Fruit fly (Drosophila melanogaster) whole organism, embryonic: ENCODE results near the gene Spt3.

Experiments used
- Ada2b ChIP-seq: fragments of 200-800 bp; sonication (Bioruptor generic); IDR thresholded peaks from 2 replicates; pipeline ENCODE4 v1.3.6; 2022; ENCODE audit warnings: missing biosample characterization, missing genetic modification characterization
- Atf6 ChIP-seq: fragments of 200-800 bp; sonication (Bioruptor generic); IDR thresholded peaks from 2 replicates; pipeline ENCODE4 v1.3.6; 2022; ENCODE audit warnings: missing biosample characterization, missing genetic modification characterization
- BtbVII ChIP-seq: fragments of 200-800 bp; sonication (Bioruptor generic); optimal IDR thresholded peaks from 3 replicates; lab custom pipeline; 2017; ENCODE audit warnings: missing biosample characterization, mild to moderate bottlenecking, missing genetic modification characterization
- CG10274 ChIP-seq: fragments of 200-800 bp; sonication (Bioruptor generic); optimal IDR thresholded peaks from 3 replicates; lab custom pipeline; 2017; ENCODE audit warnings: missing biosample characterization, mild to moderate bottlenecking, missing genetic modification characterization
- CG11456 ChIP-seq: fragments of 200-800 bp; sonication (Bioruptor generic); IDR thresholded peaks from 3 replicates; pipeline ENCODE4 v1.3.6; 2022; ENCODE audit warnings: missing biosample characterization, missing genetic modification characterization
- CG12155 ChIP-seq: fragments of 200-800 bp; sonication (Bioruptor generic); optimal IDR thresholded peaks from 3 replicates; lab custom pipeline; 2016; ENCODE audit warnings: missing biosample characterization, missing genetic modification characterization
- CG14667 ChIP-seq: fragments of 200-800 bp; sonication (Bioruptor generic); IDR thresholded peaks from 2 replicates; pipeline ENCODE4 v1.3.6; 2022; ENCODE audit warnings: missing biosample characterization, missing genetic modification characterization
- CG15269 ChIP-seq: fragments of 200-800 bp; sonication (Bioruptor generic); optimal IDR thresholded peaks from 2 replicates; lab custom pipeline; 2018; ENCODE audit warnings: missing biosample characterization, mild to moderate bottlenecking, missing genetic modification characterization, moderate library complexity
- CG17802 ChIP-seq: fragments of 200-800 bp; sonication (Bioruptor generic); optimal IDR thresholded peaks from 2 replicates; lab custom pipeline; 2018; ENCODE audit warnings: missing biosample characterization, mild to moderate bottlenecking, missing genetic modification characterization, moderate library complexity
- CG18011 ChIP-seq: fragments of 200-800 bp; sonication (Bioruptor generic); optimal IDR thresholded peaks from 2 replicates; lab custom pipeline; 2017; ENCODE audit warnings: missing biosample characterization, missing genetic modification characterization, mild to moderate bottlenecking, moderate library complexity, missing genotype
- CG2129 ChIP-seq: fragments of 200-800 bp; sonication (Bioruptor generic); IDR thresholded peaks from 2 replicates; pipeline ENCODE4 v1.3.6; 2022; ENCODE audit warnings: missing biosample characterization, missing genetic modification characterization; ENCODE audit not compliant: partially characterized antibody
- CG2199 ChIP-seq: fragments of 200-800 bp; sonication (Bioruptor generic); IDR thresholded peaks from 3 replicates; pipeline ENCODE4 v1.3.6; 2022; ENCODE audit warnings: missing biosample characterization, missing genetic modification characterization
- CG30431 ChIP-seq: fragments of 200-800 bp; sonication (Bioruptor generic); optimal IDR thresholded peaks from 2 replicates; lab custom pipeline; 2017; ENCODE audit warnings: missing biosample characterization, missing genetic modification characterization
- CG32772 ChIP-seq: fragments of 200-800 bp; sonication (Bioruptor generic); IDR thresholded peaks from 2 replicates; pipeline ENCODE4 v1.3.6; 2022; ENCODE audit warnings: missing biosample characterization, missing genetic modification characterization
- CG3847 ChIP-seq: fragments of 200-800 bp; sonication (Bioruptor generic); IDR thresholded peaks from 2 replicates; pipeline ENCODE4 v1.3.6; 2022; ENCODE audit warnings: missing biosample characterization, missing genetic modification characterization
- CG5180 ChIP-seq: fragments of 200-800 bp; sonication (Bioruptor generic); optimal IDR thresholded peaks from 3 replicates; lab custom pipeline; 2017; ENCODE audit warnings: missing biosample characterization, missing genetic modification characterization, mild to moderate bottlenecking, moderate library complexity, missing genetic modification reagents
- CG7839 ChIP-seq: fragments of 200-800 bp; sonication (Bioruptor generic); optimal IDR thresholded peaks from 3 replicates; lab custom pipeline; 2018; ENCODE audit warnings: missing biosample characterization, mild to moderate bottlenecking, missing genetic modification characterization, moderate library complexity
- CG7987 ChIP-seq: fragments of 200-800 bp; sonication (Bioruptor generic); optimal IDR thresholded peaks from 2 replicates; lab custom pipeline; 2018; ENCODE audit warnings: missing biosample characterization, mild to moderate bottlenecking, missing genetic modification characterization, moderate library complexity
- CG8944 ChIP-seq: fragments of 200-800 bp; sonication (Bioruptor generic); optimal IDR thresholded peaks from 3 replicates; lab custom pipeline; 2016; ENCODE audit warnings: missing biosample characterization, missing genetic modification characterization
- CoRest ChIP-seq: fragments of 200-800 bp; sonication (Bioruptor generic); optimal IDR thresholded peaks from 3 replicates; lab custom pipeline; 2018; ENCODE audit warnings: missing biosample characterization, mild to moderate bottlenecking, missing genetic modification characterization, moderate library complexity
- Fer2 ChIP-seq: fragments of 200-800 bp; sonication (Bioruptor generic); optimal IDR thresholded peaks from 2 replicates; lab custom pipeline; 2018; ENCODE audit warnings: missing biosample characterization, mild to moderate bottlenecking, missing genetic modification characterization, moderate library complexity
- Hmx ChIP-seq: fragments of 200-800 bp; sonication (Bioruptor generic); optimal IDR thresholded peaks from 2 replicates; lab custom pipeline; 2016; ENCODE audit warnings: missing biosample characterization, missing genetic modification characterization
- Hr3 ChIP-seq: fragments of 200-800 bp; sonication (Bioruptor generic); optimal IDR thresholded peaks from 3 replicates; lab custom pipeline; 2016; ENCODE audit warnings: missing biosample characterization, missing genetic modification characterization
- Lhr ChIP-seq: fragments of 200-800 bp; sonication (Bioruptor generic); optimal IDR thresholded peaks from 3 replicates; lab custom pipeline; 2017; ENCODE audit warnings: mild to moderate bottlenecking, missing biosample characterization, missing genetic modification reagents, missing genetic modification characterization
- Lim3 ChIP-seq: fragments of 200-800 bp; sonication (Bioruptor generic); IDR thresholded peaks from 2 replicates; pipeline ENCODE4 v1.3.6; 2022; ENCODE audit warnings: missing biosample characterization, missing genetic modification characterization
- Myb ChIP-seq: fragments of 200-800 bp; sonication (Bioruptor generic); optimal IDR thresholded peaks from 2 replicates; lab custom pipeline; 2016; ENCODE audit warnings: missing biosample characterization, missing genetic modification characterization
- NFAT ChIP-seq: fragments of 200-800 bp; sonication (Bioruptor generic); IDR thresholded peaks from 2 replicates; pipeline ENCODE4 v1.3.6; 2022; ENCODE audit warnings: missing biosample characterization, missing genetic modification characterization
- Oaz ChIP-seq: fragments of 200-800 bp; sonication (Bioruptor generic); IDR thresholded peaks from 2 replicates; pipeline ENCODE4 v1.3.6; 2022; ENCODE audit warnings: missing biosample characterization, missing genetic modification characterization
- Poxn ChIP-seq: fragments of 200-800 bp; sonication (Bioruptor generic); IDR thresholded peaks from 2 replicates; pipeline ENCODE4 v1.3.6; 2022; ENCODE audit warnings: missing biosample characterization, missing genetic modification characterization
- Rfx ChIP-seq: fragments of 200-800 bp; sonication (Bioruptor generic); IDR thresholded peaks from 2 replicates; pipeline ENCODE4 v1.3.6; 2022; ENCODE audit warnings: missing biosample characterization, missing genetic modification characterization
- Sox102F ChIP-seq: fragments of 200-800 bp; sonication (Bioruptor generic); optimal IDR thresholded peaks from 2 replicates; lab custom pipeline; 2018; ENCODE audit warnings: missing biosample characterization, mild to moderate bottlenecking, missing genetic modification characterization, moderate library complexity
- Taf1 ChIP-seq: fragments of 200-800 bp; sonication (Bioruptor generic); IDR thresholded peaks from 2 replicates; pipeline ENCODE4 v1.3.6; 2022; ENCODE audit warnings: missing biosample characterization, missing genetic modification characterization
- Tbp ChIP-seq: fragments of >200 bp; optimal IDR thresholded peaks from 2 replicates; lab custom pipeline; 2018; ENCODE audit warnings: missing biosample characterization, missing genetic modification characterization
- Xrp1 ChIP-seq: fragments of 200-800 bp; sonication (Bioruptor generic); IDR thresholded peaks from 2 replicates; pipeline ENCODE4 v1.3.6; 2022; ENCODE audit warnings: missing biosample characterization, missing genetic modification characterization
- abd-A ChIP-seq: fragments of 200-800 bp; sonication (Bioruptor generic); optimal IDR thresholded peaks from 3 replicates; lab custom pipeline; 2019; ENCODE audit warnings: missing biosample characterization, mild to moderate bottlenecking, missing genetic modification characterization, moderate library complexity
- ap ChIP-seq: fragments of 200-800 bp; sonication (Bioruptor generic); IDR thresholded peaks from 2 replicates; pipeline ENCODE4 v1.3.6; 2022; ENCODE audit warnings: missing biosample characterization, missing genetic modification characterization
- bigmax ChIP-seq: fragments of 200-800 bp; sonication (Bioruptor generic); optimal IDR thresholded peaks from 2 replicates; lab custom pipeline; 2018; ENCODE audit warnings: missing biosample characterization, mild to moderate bottlenecking, missing genetic modification characterization
- bowl ChIP-seq: fragments of 200-800 bp; sonication (Bioruptor generic); IDR thresholded peaks from 2 replicates; pipeline ENCODE4 v1.3.6; 2022; ENCODE audit warnings: missing biosample characterization, missing genetic modification characterization
- esg ChIP-seq: fragments of 200-800 bp; sonication (Bioruptor generic); conservative IDR thresholded peaks from 2 replicates; pipeline ENCODE4 v1.3.6; 2022; ENCODE audit warnings: missing biosample characterization, missing genetic modification characterization
- exex ChIP-seq: fragments of 200-800 bp; sonication (Bioruptor generic); optimal IDR thresholded peaks from 4 replicates; lab custom pipeline; 2018; ENCODE audit warnings: missing biosample characterization, mild to moderate bottlenecking, missing genetic modification characterization, moderate library complexity
- fd102C ChIP-seq: fragments of 200-800 bp; sonication (Bioruptor generic); optimal IDR thresholded peaks from 2 replicates; lab custom pipeline; 2018; ENCODE audit warnings: missing biosample characterization, mild to moderate bottlenecking, missing genetic modification characterization, moderate library complexity
- hb ChIP-seq: fragments of 200-800 bp; sonication (Bioruptor generic); IDR thresholded peaks from 3 replicates; pipeline ENCODE4 v1.3.6; 2022; ENCODE audit warnings: missing biosample characterization, missing genetic modification characterization; ENCODE audit not compliant: partially characterized antibody
- hth ChIP-seq: fragments of >200 bp; optimal IDR thresholded peaks from 2 replicates; lab custom pipeline; 2017; ENCODE audit warnings: inconsistent platforms
- lmd ChIP-seq: fragments of 200-800 bp; sonication (Bioruptor generic); IDR thresholded peaks from 2 replicates; pipeline ENCODE4 v1.3.6; 2022; ENCODE audit warnings: missing biosample characterization, missing genetic modification characterization
- mirr ChIP-seq: fragments of 200-800 bp; sonication (Bioruptor generic); optimal IDR thresholded peaks from 3 replicates; lab custom pipeline; 2018; ENCODE audit warnings: missing biosample characterization, mild to moderate bottlenecking, missing genetic modification characterization
- org-1 ChIP-seq: fragments of 200-800 bp; sonication (Bioruptor generic); optimal IDR thresholded peaks from 2 replicates; lab custom pipeline; 2017; ENCODE audit warnings: missing biosample characterization, missing genetic modification characterization
- row ChIP-seq: fragments of 200-800 bp; sonication (Bioruptor generic); IDR thresholded peaks from 3 replicates; pipeline ENCODE4 v1.3.6; 2022; ENCODE audit warnings: missing biosample characterization, missing genetic modification characterization
- schlank ChIP-seq: fragments of 200-800 bp; sonication (Bioruptor generic); optimal IDR thresholded peaks from 2 replicates; lab custom pipeline; 2018; ENCODE audit warnings: missing biosample characterization, mild to moderate bottlenecking, missing genetic modification characterization
- tin ChIP-seq: fragments of 200-800 bp; sonication (Bioruptor generic); optimal IDR thresholded peaks from 3 replicates; lab custom pipeline; 2016; ENCODE audit warnings: missing biosample characterization, missing genetic modification characterization
- tna ChIP-seq: fragments of 200-800 bp; sonication (Bioruptor generic); IDR thresholded peaks from 2 replicates; pipeline ENCODE4 v1.3.6; 2022; ENCODE audit warnings: missing biosample characterization, missing genetic modification characterization; ENCODE audit not compliant: partially characterized antibody
- tup ChIP-seq: fragments of 200-800 bp; sonication (Bioruptor generic); optimal IDR thresholded peaks from 2 replicates; lab custom pipeline; 2016; ENCODE audit warnings: missing biosample characterization, mild to moderate bottlenecking, missing genetic modification characterization, moderate library complexity

The Spt3 gene

DNA sequence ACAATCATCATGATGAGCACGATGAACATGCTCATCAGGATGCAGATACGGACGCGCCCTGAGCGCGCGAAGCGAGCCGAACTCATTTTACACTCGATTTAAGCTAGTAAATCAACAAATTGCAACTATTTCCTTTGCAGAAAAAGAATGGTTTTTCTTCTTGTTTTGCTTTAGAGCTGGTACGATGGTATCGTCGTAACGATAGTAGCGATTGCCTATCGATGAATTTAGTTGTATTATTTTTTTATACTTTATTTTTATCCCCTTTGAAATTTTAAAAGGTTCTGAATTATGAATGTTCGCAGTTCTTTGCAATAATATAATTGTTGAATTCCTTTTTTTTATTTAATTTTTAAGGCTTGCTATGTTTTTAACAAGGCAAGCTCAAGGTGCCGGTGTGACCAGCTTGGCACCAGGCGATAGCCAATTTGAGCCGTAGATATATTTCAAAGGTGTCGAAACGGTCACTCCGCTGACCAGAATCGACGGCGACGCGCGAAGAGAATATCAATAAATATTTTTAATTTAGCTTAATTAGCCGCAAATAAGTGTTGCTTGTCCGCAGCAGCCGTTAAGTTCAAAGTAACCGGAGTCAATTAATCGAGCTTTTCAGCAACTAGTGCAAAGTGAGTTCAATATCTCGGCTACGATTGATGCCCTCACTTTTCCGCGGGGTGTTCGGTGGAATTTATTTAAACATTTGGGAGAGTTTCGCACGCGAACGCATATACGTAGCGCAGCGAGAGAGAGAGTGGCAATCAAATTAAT, 49.5 kb upstream of the Spt3 start, which contains the start of the genes CG12213 and GC1 (continued):
- TF ChIP-seq Atf6 (GFP tag; lab: Robert Waterston, UW) (no peak), CG11456 (no peak), Tbp (GFP tag; lab: Kevin White, UChicago) (no peak), row (GFP tag; lab: Robert Waterston, UW) (peak; percentile 82), CG17802 (tag; lab: Kevin White, UChicago) (no peak), BtbVII (no peak), esg (GFP tag; lab: Robert Waterston, UW) (no peak), Ada2b (GFP tag; lab: Robert Waterston, UW) (no peak), CG2129 (peak; percentile 97), Rfx (GFP tag; lab: Robert Waterston, UW) (peak; percentile 35; the same call in 1 of the 2 replicates), CG7839 (tag; lab: Kevin White, UChicago) (peak; percentile 17), NFAT (0 out of 2 replicates have a peak, but pooled peaks have one; percentile 28), tup (GFP tag; lab: Kevin White, UChicago) (no peak), fd102C (no peak), Fer2 (tag; lab: Kevin White, UChicago) (no peak), lmd (no peak), CG12155 (GFP tag; lab: Kevin White, UChicago) (peak; percentile 40), CG3847 (GFP tag; lab: Robert Waterston, UW) (peak; percentile 69), Taf1 (no peak), tna (peak; percentile 97), Hr3 (GFP tag; lab: Kevin White, UChicago) (peak; percentile 33), tin (GFP tag; lab: Kevin White, UChicago) (peak; percentile 24), Lim3 (no peak), mirr (no peak), schlank (no peak), CG18011 (no peak), CG8944 (no peak), abd-A (no peak), exex (no peak), CG15269 (tag; lab: Kevin White, UChicago) (no peak), CG10274 (GFP tag; lab: Kevin White, UChicago) (no peak), bigmax (no peak), CG7987 (GFP tag; lab: Kevin White, UChicago) (no peak), CG32772 (GFP tag; lab: Robert Waterston, UW) (no peak), CG2199 (no peak), bowl (GFP tag; lab: Robert Waterston, UW) (no peak), ap (GFP tag; lab: Robert Waterston, UW) (no peak), hb (peak; percentile 98), Sox102F (GFP tag; lab: Kevin White, UChicago) (no peak), CG14667 (GFP tag; lab: Robert Waterston, UW) (no peak), CG30431 (GFP tag; lab: Kevin White, UChicago) (no peak), Lhr (GFP tag; lab: Kevin White, UChicago) (peak; percentile 80), CoRest (tag; lab: Kevin White, UChicago) (peak; percentile 63), Poxn (GFP tag; lab: Robert Waterston, UW) (no peak), hth (lab: Kevin White, UChicago) (no peak), Xrp1 (GFP tag; lab: Robert Waterston, UW) (no peak), Oaz (GFP tag; lab: Robert Waterston, UW) (no peak), org-1 (no peak), Myb (GFP tag; lab: Kevin White, UChicago) (peak; percentile 30), CG5180 (GFP tag; lab: Kevin White, UChicago) (no peak), Hmx (GFP tag; lab: Kevin White, UChicago) (no peak)
